Worm (Caenorhabditis elegans) whole organism, L1 larva: Measurements from ENCODE around the gene syx-16.

Experiments
- ama-1 ChIP-seq: fragments of 150-350 bp; optimal IDR thresholded peaks from 2 replicates; lab custom pipeline; 2014
- ceh-90 ChIP-seq: sonication (generic microtip); optimal IDR thresholded peaks from 2 replicates; lab custom pipeline; 2016; ENCODE audit warnings: missing genetic modification characterization, missing compliant biosample characterization
- dpl-1 ChIP-seq, 3 experiments: fragments of 150-350 bp in 2 of 3; sonication (generic microtip) in 1 of 3; optimal IDR thresholded peaks; 2 replicates each; lab custom pipeline; 2014 to 2017; ENCODE audit warnings: missing biosample characterization in 3 of 3, missing genetic modification characterization in 3 of 3, missing genetic modification reagents in 3 of 3
- lin-39 ChIP-seq: fragments of 150-350 bp; optimal IDR thresholded peaks from 2 replicates; lab custom pipeline; 2014; ENCODE audit warnings: missing biosample characterization, missing genetic modification reagents, missing genetic modification characterization
- snpc-4 ChIP-seq: fragments of 150-350 bp; optimal IDR thresholded peaks from 2 replicates; lab custom pipeline; 2014; ENCODE audit warnings: missing biosample characterization, missing genetic modification characterization
- ztf-11 ChIP-seq, 2 experiments: sonication (generic microtip); optimal IDR thresholded peaks; 2 replicates each; lab custom pipeline; 2016 to 2017; ENCODE audit warnings: missing genetic modification characterization in 2 of 2, missing biosample characterization in 1 of 2, missing compliant biosample characterization in 1 of 2

DNA sequence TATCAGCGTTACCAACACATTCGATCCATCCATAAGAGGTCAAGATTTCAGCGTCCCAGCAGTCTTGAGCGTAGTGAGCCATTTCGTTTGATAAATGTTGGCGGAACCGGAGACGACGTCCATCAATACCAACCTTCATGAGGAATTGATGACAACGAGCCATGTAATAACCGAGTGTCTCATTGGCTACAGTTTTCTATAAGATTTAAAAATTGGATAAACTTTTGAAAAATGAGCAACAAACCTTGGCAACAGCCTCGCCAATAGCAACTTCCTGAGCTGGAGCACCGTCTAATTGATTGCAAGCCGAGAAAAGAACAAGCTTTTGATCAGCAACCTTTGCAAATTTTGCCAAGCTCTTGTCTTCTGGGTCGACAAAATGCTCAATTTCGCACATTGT, 48.1 kb downstream of the syx-16 start:
- TF ChIP-seq dpl-1 (GFP tag; optimal IDR thresholded peaks at IDR 0.05; lab: Kevin White, UChicago) (no peak), lin-39 (no peak), ceh-90 (no peak), snpc-4 (no peak), ztf-11 (tag; optimal IDR thresholded peaks at IDR 0.05; lab: Kevin White, UChicago) (no peak), ama-1 (lab: Kevin White, UChicago) (no peak)
